Fruit fly (Drosophila melanogaster): ENCODE measurements around the gene CG11317.

CG11317 gene

DNA sequence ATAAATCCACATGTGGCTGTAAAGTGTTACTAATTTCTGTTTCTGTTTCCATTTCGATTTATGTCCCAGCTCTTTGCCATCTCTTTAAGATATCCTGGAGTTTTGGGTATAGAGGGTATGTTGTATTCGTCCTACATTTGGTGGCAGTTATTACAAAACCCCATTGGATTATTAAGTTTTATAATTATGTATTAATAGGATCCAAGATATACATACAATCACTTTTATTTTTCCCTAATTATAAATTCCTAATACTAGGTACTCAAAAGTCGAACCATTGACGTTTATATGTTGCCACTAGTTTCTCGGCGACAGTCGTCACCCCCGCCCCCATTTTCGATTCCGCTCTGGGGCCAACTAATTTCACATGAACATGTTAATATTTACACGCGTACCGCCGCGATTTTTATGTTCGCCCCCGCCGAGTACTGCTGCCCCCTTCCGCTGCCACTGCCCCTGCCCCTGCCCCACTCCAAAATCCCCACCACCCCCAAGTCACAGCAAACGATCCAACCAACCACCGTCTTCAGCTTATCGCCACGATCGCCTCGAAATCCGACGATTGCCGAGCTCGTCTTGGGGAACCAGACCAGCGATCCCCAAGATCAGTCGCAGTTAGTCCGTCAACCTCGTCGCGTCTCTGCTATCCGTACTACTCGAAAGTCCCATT, 32.3 kb downstream of the CG11317 start, which contains the start of gene Sox100B:
Gene Sox100B (plus strand): TSS at position 601 of the 670 bp plus-strand sequence.
- TF ChIP-seq CG17802 (tag; optimal IDR thresholded peaks at IDR 0.05) (no peak), CG6175 (GFP tag; IDR thresholded peaks at IDR 0.05) (no peak), zfh2 (GFP tag; optimal IDR thresholded peaks at IDR 0.05) (no peak), Hr39 (optimal IDR thresholded peaks at IDR 0.05) (no peak), CG10274 (GFP tag; optimal IDR thresholded peaks at IDR 0.05) (no peak), HmgD (GFP tag; optimal IDR thresholded peaks at IDR 0.05) (no peak), CG2129 (GFP tag; IDR thresholded peaks at IDR 0.05; ENCODE audit: partially characterized antibody) (no peak), kay (GFP tag; optimal IDR thresholded peaks at IDR 0.05) (peak; percentile 9), run (tag; optimal IDR thresholded peaks at IDR 0.05) (no peak), Six4 (GFP tag; optimal IDR thresholded peaks at IDR 0.05) (peak; percentile 32), CG30403 (GFP tag; optimal IDR thresholded peaks at IDR 0.05) (peak; percentile 56), CG7987 (GFP tag; optimal IDR thresholded peaks at IDR 0.05) (no peak), pb (GFP tag; optimal IDR thresholded peaks at IDR 0.05) (no peak), CG3726 (GFP tag; IDR thresholded peaks at IDR 0.05) (no peak), CG1602 (GFP tag; optimal IDR thresholded peaks at IDR 0.05) (peak; percentile 69), CG7271 (tag; optimal IDR thresholded peaks at IDR 0.05) (peak; percentile 49), CG31388 (GFP tag; optimal IDR thresholded peaks at IDR 0.05) (peak; percentile 5), vfl (GFP tag; optimal IDR thresholded peaks at IDR 0.05) (no peak), dysf (GFP tag; IDR thresholded peaks at IDR 0.05) (peak; percentile 73), CG5953 (GFP tag; IDR thresholded peaks at IDR 0.05) (no peak), Dip2 (GFP tag; IDR thresholded peaks at IDR 0.05) (no peak), Nf-YC (tag; optimal IDR thresholded peaks at IDR 0.05) (peak; percentile 83), CG32767 (GFP tag; IDR thresholded peaks at IDR 0.05) (no peak), mirr (GFP tag; optimal IDR thresholded peaks at IDR 0.05) (no peak), CG10147 (GFP tag; optimal IDR thresholded peaks at IDR 0.05) (no peak), rib (GFP tag; IDR thresholded peaks at IDR 0.05) (no peak), h (optimal IDR thresholded peaks at IDR 0.05) (no peak), CG31441 (GFP tag; IDR thresholded peaks at IDR 0.05) (peak; percentile 78), CG7786 (GFP tag; optimal IDR thresholded peaks at IDR 0.05) (no peak), CG15011 (GFP tag; optimal IDR thresholded peaks at IDR 0.05) (peak; percentile 2), ssp (GFP tag; IDR thresholded peaks at IDR 0.05) (peak; percentile 53), hth (optimal IDR thresholded peaks at IDR 0.05) (no peak), CG12391 (tag; optimal IDR thresholded peaks at IDR 0.05) (peak; percentile 81), jing (GFP tag; optimal IDR thresholded peaks at IDR 0.05) (no peak), CG13296 (GFP tag; optimal IDR thresholded peaks at IDR 0.05) (no peak), eve (GFP tag; optimal IDR thresholded peaks at IDR 0.05) (peak in 1 of 2 experiments; percentile 15), pum (GFP tag; optimal IDR thresholded peaks at IDR 0.05) (peak; percentile 18), so (GFP tag; IDR thresholded peaks at IDR 0.05) (no peak), tio (GFP tag; optimal IDR thresholded peaks at IDR 0.05) (no peak), CG3995 (GFP tag; optimal IDR thresholded peaks at IDR 0.05) (no peak), CG2678 (tag; optimal IDR thresholded peaks at IDR 0.05) (peak; percentile 71), CG10321 (GFP tag; IDR thresholded peaks at IDR 0.05) (no peak), CG10431 (GFP tag; optimal IDR thresholded peaks at IDR 0.05) (no peak), Drgx (GFP tag; IDR thresholded peaks at IDR 0.05) (no peak), zf30C (GFP tag; optimal IDR thresholded peaks at IDR 0.05) (no peak), Ada2b (GFP tag; IDR thresholded peaks at IDR 0.05) (peak; percentile 53), CG6654 (GFP tag; optimal IDR thresholded peaks at IDR 0.05) (no peak), CG9609 (GFP tag; optimal IDR thresholded peaks at IDR 0.05) (no peak), Atf6 (GFP tag; IDR thresholded peaks at IDR 0.05) (no peak), HLHmδ (GFP tag; optimal IDR thresholded peaks at IDR 0.05) (no peak), dati (GFP tag; IDR thresholded peaks at IDR 0.05) (no peak), Vsx1 (GFP tag; optimal IDR thresholded peaks at IDR 0.05) (peak; percentile 6), schlank (tag; optimal IDR thresholded peaks at IDR 0.05) (no peak)
